Fruit fly (Drosophila melanogaster) whole organism, embryonic: ENCODE measurements around the gene Ldsdh1.

Experiments used
- CG12299 ChIP-seq: fragments of 200-800 bp; sonication (Bioruptor generic); optimal IDR thresholded peaks from 2 replicates; lab custom pipeline; 2018; ENCODE audit warnings: missing biosample characterization, mild to moderate bottlenecking, missing genetic modification characterization
- CG12659 ChIP-seq: fragments of 200-800 bp; sonication (Bioruptor generic); optimal IDR thresholded peaks from 3 replicates; lab custom pipeline; 2017; ENCODE audit warnings: mild to moderate bottlenecking, missing biosample characterization, missing genetic modification reagents, missing genetic modification characterization
- CG12769 ChIP-seq: fragments of 200-800 bp; sonication (Bioruptor generic); optimal IDR thresholded peaks from 2 replicates; lab custom pipeline; 2019; ENCODE audit warnings: missing biosample characterization, mild to moderate bottlenecking, missing genetic modification characterization, moderate library complexity
- CG13424 ChIP-seq: fragments of 200-800 bp; sonication (Bioruptor generic); optimal IDR thresholded peaks from 2 replicates; lab custom pipeline; 2019; ENCODE audit warnings: missing biosample characterization, mild to moderate bottlenecking, missing genetic modification characterization, moderate library complexity
- CG14710 ChIP-seq: fragments of 200-800 bp; sonication (Bioruptor generic); optimal IDR thresholded peaks from 3 replicates; lab custom pipeline; 2019; ENCODE audit warnings: missing biosample characterization, mild to moderate bottlenecking, missing genetic modification characterization, moderate library complexity
- CG1529 ChIP-seq: fragments of 200-800 bp; sonication (Bioruptor generic); optimal IDR thresholded peaks from 3 replicates; lab custom pipeline; 2018; ENCODE audit warnings: missing biosample characterization, missing genetic modification characterization
- CG17359 ChIP-seq: fragments of 200-800 bp; sonication (Bioruptor generic); optimal IDR thresholded peaks from 3 replicates; lab custom pipeline; 2018; ENCODE audit warnings: missing biosample characterization, mild to moderate bottlenecking, missing genetic modification characterization, moderate library complexity
- CG17361 ChIP-seq: fragments of 200-800 bp; sonication (Bioruptor generic); IDR thresholded peaks from 3 replicates; pipeline ENCODE4 v1.3.6; 2022; ENCODE audit warnings: missing biosample characterization, missing genetic modification characterization
- CG17385 ChIP-seq: fragments of 200-800 bp; sonication (Bioruptor generic); optimal IDR thresholded peaks from 3 replicates; lab custom pipeline; 2018; ENCODE audit warnings: missing biosample characterization, mild to moderate bottlenecking, missing genetic modification characterization
- CG2678 ChIP-seq: fragments of 200-800 bp; sonication (Bioruptor generic); optimal IDR thresholded peaks from 3 replicates; lab custom pipeline; 2019; ENCODE audit warnings: missing biosample characterization, mild to moderate bottlenecking, missing genetic modification characterization, moderate library complexity
- CG31365 ChIP-seq: fragments of 200-800 bp; sonication (Bioruptor generic); optimal IDR thresholded peaks from 2 replicates; lab custom pipeline; 2018; ENCODE audit warnings: missing biosample characterization, mild to moderate bottlenecking, missing genetic modification characterization
- CG3281 ChIP-seq: fragments of 200-800 bp; sonication (Bioruptor generic); optimal IDR thresholded peaks from 3 replicates; lab custom pipeline; 2017; ENCODE audit warnings: missing biosample characterization, mild to moderate bottlenecking, missing genetic modification characterization
- CG34422 ChIP-seq: fragments of 200-800 bp; sonication (Bioruptor generic); IDR thresholded peaks from 3 replicates; pipeline ENCODE4 v1.3.6; 2022; ENCODE audit warnings: missing biosample characterization, missing genetic modification characterization
- CG3838 ChIP-seq: fragments of 200-800 bp; sonication (Bioruptor generic); optimal IDR thresholded peaks from 3 replicates; lab custom pipeline; 2016; ENCODE audit warnings: missing biosample characterization, missing genetic modification characterization
- CG4617 ChIP-seq: fragments of 200-800 bp; sonication (Bioruptor generic); optimal IDR thresholded peaks from 3 replicates; lab custom pipeline; 2016; ENCODE audit warnings: missing biosample characterization, missing genetic modification characterization, borderline replicate concordance
- CG6689 ChIP-seq: fragments of 200-800 bp; sonication (Bioruptor generic); IDR thresholded peaks from 2 replicates; pipeline ENCODE4 v1.3.6; 2022; ENCODE audit warnings: missing biosample characterization, missing genetic modification characterization
- CG8359 ChIP-seq: fragments of 200-800 bp; sonication (Bioruptor generic); optimal IDR thresholded peaks from 2 replicates; lab custom pipeline; 2017; ENCODE audit warnings: missing biosample characterization, mild to moderate bottlenecking, missing genetic modification characterization, borderline replicate concordance
- CG8924 ChIP-seq: fragments of 200-800 bp; optimal IDR thresholded peaks from 3 replicates; lab custom pipeline; 2019; ENCODE audit warnings: missing biosample characterization, mild to moderate bottlenecking, missing genetic modification characterization, moderate library complexity
- CG9437 ChIP-seq: fragments of 200-800 bp; sonication (Bioruptor generic); optimal IDR thresholded peaks from 2 replicates; lab custom pipeline; 2018; ENCODE audit warnings: missing biosample characterization, mild to moderate bottlenecking, missing genetic modification characterization
- CG9797 ChIP-seq: fragments of 200-800 bp; sonication (Bioruptor generic); optimal IDR thresholded peaks from 3 replicates; lab custom pipeline; 2018; ENCODE audit warnings: missing biosample characterization, mild to moderate bottlenecking, missing genetic modification characterization
- CG9932 ChIP-seq: fragments of 200-800 bp; sonication (Bioruptor generic); IDR thresholded peaks from 2 replicates; pipeline ENCODE4 v1.3.6; 2022; ENCODE audit warnings: missing biosample characterization, missing genetic modification characterization
- CoRest ChIP-seq: fragments of 200-800 bp; sonication (Bioruptor generic); optimal IDR thresholded peaks from 3 replicates; lab custom pipeline; 2018; ENCODE audit warnings: missing biosample characterization, mild to moderate bottlenecking, missing genetic modification characterization, moderate library complexity
- D ChIP-seq, 2 experiments: fragments of 200-800 bp in 1 of 2; fragments of >200 bp in 1 of 2; sonication (Bioruptor generic) in 1 of 2; optimal IDR thresholded peaks; 2 replicates in 1 of 2; 3 replicates in 1 of 2; lab custom pipeline; 2017; ENCODE audit warnings: mild to moderate bottlenecking in 1 of 2, missing biosample characterization in 1 of 2, missing genetic modification characterization in 1 of 2, missing genetic modification reagents in 1 of 2
- D19A ChIP-seq: fragments of 200-800 bp; optimal IDR thresholded peaks from 3 replicates; lab custom pipeline; 2019; ENCODE audit warnings: missing biosample characterization, mild to moderate bottlenecking, missing genetic modification characterization, moderate library complexity
- Dfd ChIP-seq, 2 experiments: fragments of >200 bp; optimal IDR thresholded peaks; 2 replicates each; lab custom pipeline; 2017; ENCODE audit warnings: missing biosample characterization in 2 of 2, missing genetic modification characterization in 2 of 2
- Drgx ChIP-seq: fragments of 200-800 bp; sonication (Bioruptor generic); IDR thresholded peaks from 2 replicates; pipeline ENCODE4 v1.3.6; 2022; ENCODE audit warnings: missing biosample characterization, missing genetic modification characterization
- E2f2 ChIP-seq: fragments of 200-800 bp; sonication (Bioruptor generic); IDR thresholded peaks from 2 replicates; pipeline ENCODE4 v1.3.6; 2022; ENCODE audit warnings: missing biosample characterization, missing genetic modification characterization
- MESR4 ChIP-seq: fragments of 200-800 bp; sonication (Bioruptor generic); optimal IDR thresholded peaks from 2 replicates; lab custom pipeline; 2018; ENCODE audit warnings: missing biosample characterization, mild to moderate bottlenecking, missing genetic modification characterization, moderate library complexity
- Med ChIP-seq: fragments of 200-800 bp; sonication (Bioruptor generic); peaks from one replicate; lab custom pipeline; 2016; ENCODE audit warnings: missing biosample characterization, missing genetic modification characterization, mild to moderate bottlenecking, inconsistent platforms, moderate library complexity
- Ravus ChIP-seq: fragments of 200-800 bp; sonication (Bioruptor generic); IDR thresholded peaks from 2 replicates; pipeline ENCODE4 v1.3.6; 2022; ENCODE audit warnings: missing biosample characterization, missing genetic modification characterization
- Sry-δ ChIP-seq: fragments of 200-800 bp; sonication (Bioruptor generic); optimal IDR thresholded peaks from 2 replicates; lab custom pipeline; 2016; ENCODE audit warnings: missing biosample characterization, missing genetic modification characterization
- Ssrp ChIP-seq: fragments of 200-800 bp; sonication (Bioruptor generic); optimal IDR thresholded peaks from 2 replicates; lab custom pipeline; 2018; ENCODE audit warnings: missing biosample characterization, mild to moderate bottlenecking, missing genetic modification characterization, moderate library complexity
- Trl ChIP-seq, 3 experiments: fragments of >200 bp in 2 of 3; fragments of 200-800 bp in 1 of 3; sonication (Bioruptor generic) in 1 of 3; optimal IDR thresholded peaks; 2 replicates in 1 of 3; 3 replicates in 2 of 3; lab custom pipeline; 2016 to 2017; ENCODE audit warnings: missing biosample characterization in 1 of 3, missing genetic modification characterization in 1 of 3
- YL-1 ChIP-seq: fragments of 200-800 bp; sonication (Bioruptor generic); optimal IDR thresholded peaks from 3 replicates; lab custom pipeline; 2017; ENCODE audit warnings: missing biosample characterization, mild to moderate bottlenecking, missing genetic modification characterization
- bsh ChIP-seq, 2 experiments: fragments of 200-800 bp; sonication (Bioruptor generic); optimal IDR thresholded peaks; 2 replicates each; lab custom pipeline; 2017 to 2018; ENCODE audit warnings: mild to moderate bottlenecking in 2 of 2, missing biosample characterization in 2 of 2, missing genetic modification characterization in 2 of 2, moderate library complexity in 1 of 2
- cas ChIP-seq: fragments of 200-800 bp; sonication (Bioruptor generic); IDR thresholded peaks from 2 replicates; pipeline ENCODE4 v1.3.6; 2022; ENCODE audit warnings: missing biosample characterization, missing genetic modification characterization
- croc ChIP-seq: fragments of 200-800 bp; sonication (Bioruptor generic); conservative IDR thresholded peaks from 3 replicates; pipeline ENCODE4 v1.3.6; 2022; ENCODE audit warnings: missing biosample characterization, missing genetic modification characterization
- dysf ChIP-seq: fragments of 200-800 bp; sonication (Bioruptor generic); IDR thresholded peaks from 3 replicates; pipeline ENCODE4 v1.3.6; 2022; ENCODE audit warnings: missing biosample characterization, missing genetic modification characterization
- ems ChIP-seq: fragments of 200-800 bp; sonication (Bioruptor generic); optimal IDR thresholded peaks from 3 replicates; lab custom pipeline; 2016; ENCODE audit warnings: missing biosample characterization, missing genetic modification characterization
- eve ChIP-seq, 2 experiments: fragments of >200 bp; optimal IDR thresholded peaks; 2 replicates each; lab custom pipeline; 2017; ENCODE audit warnings: missing biosample characterization in 2 of 2, missing genetic modification characterization in 2 of 2
- fd102C ChIP-seq: fragments of 200-800 bp; sonication (Bioruptor generic); optimal IDR thresholded peaks from 2 replicates; lab custom pipeline; 2018; ENCODE audit warnings: missing biosample characterization, mild to moderate bottlenecking, missing genetic modification characterization, moderate library complexity
- gfzf ChIP-seq: fragments of 200-800 bp; sonication (Bioruptor generic); optimal IDR thresholded peaks from 2 replicates; lab custom pipeline; 2016; ENCODE audit warnings: missing biosample characterization, mild to moderate bottlenecking, missing genetic modification characterization, moderate library complexity
- pfk ChIP-seq: fragments of 200-800 bp; sonication (Bioruptor generic); optimal IDR thresholded peaks from 2 replicates; lab custom pipeline; 2018; ENCODE audit warnings: missing biosample characterization, mild to moderate bottlenecking, missing genetic modification characterization, moderate library complexity
- psq ChIP-seq: fragments of 200-800 bp; sonication (Bioruptor generic); optimal IDR thresholded peaks from 2 replicates; lab custom pipeline; 2017; ENCODE audit warnings: missing biosample characterization, missing genetic modification characterization
- sens ChIP-seq: fragments of 200-800 bp; sonication (Bioruptor generic); peaks from one replicate; lab custom pipeline; 2016; ENCODE audit warnings: missing biosample characterization, missing genetic modification characterization
- sr ChIP-seq: fragments of 200-800 bp; sonication (Bioruptor generic); IDR thresholded peaks from 3 replicates; pipeline ENCODE4 v1.3.6; 2022; ENCODE audit warnings: missing biosample characterization, missing genetic modification characterization
- unc-4 ChIP-seq: fragments of 200-800 bp; sonication (Bioruptor generic); IDR thresholded peaks from 2 replicates; pipeline ENCODE4 v1.3.6; 2022; ENCODE audit warnings: missing biosample characterization, missing genetic modification characterization; ENCODE audit not compliant: partially characterized antibody

Ldsdh1 gene

DNA sequence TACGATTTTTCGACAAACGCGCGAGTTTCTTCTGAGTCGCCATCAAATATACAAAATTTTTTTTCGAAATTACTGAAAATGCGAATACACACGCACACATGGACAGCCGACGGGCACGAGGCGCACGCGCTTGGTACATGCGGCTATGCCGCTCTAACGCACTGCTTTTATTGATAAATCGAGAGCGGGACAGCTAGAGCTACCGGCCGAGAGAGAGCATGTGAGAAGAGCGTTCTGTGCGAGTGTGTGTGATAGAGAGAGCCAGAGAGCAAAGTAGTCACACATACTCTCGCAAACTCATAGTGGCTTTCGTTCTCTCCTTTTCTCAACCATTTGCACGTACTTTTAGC is 20.5 kb downstream of the Ldsdh1 start (continued):
- TF ChIP-seq Med (GFP tag; lab: Kevin White, UChicago): peak; percentile 65
- TF ChIP-seq, all 482 proteins: peak for 52

DNA sequence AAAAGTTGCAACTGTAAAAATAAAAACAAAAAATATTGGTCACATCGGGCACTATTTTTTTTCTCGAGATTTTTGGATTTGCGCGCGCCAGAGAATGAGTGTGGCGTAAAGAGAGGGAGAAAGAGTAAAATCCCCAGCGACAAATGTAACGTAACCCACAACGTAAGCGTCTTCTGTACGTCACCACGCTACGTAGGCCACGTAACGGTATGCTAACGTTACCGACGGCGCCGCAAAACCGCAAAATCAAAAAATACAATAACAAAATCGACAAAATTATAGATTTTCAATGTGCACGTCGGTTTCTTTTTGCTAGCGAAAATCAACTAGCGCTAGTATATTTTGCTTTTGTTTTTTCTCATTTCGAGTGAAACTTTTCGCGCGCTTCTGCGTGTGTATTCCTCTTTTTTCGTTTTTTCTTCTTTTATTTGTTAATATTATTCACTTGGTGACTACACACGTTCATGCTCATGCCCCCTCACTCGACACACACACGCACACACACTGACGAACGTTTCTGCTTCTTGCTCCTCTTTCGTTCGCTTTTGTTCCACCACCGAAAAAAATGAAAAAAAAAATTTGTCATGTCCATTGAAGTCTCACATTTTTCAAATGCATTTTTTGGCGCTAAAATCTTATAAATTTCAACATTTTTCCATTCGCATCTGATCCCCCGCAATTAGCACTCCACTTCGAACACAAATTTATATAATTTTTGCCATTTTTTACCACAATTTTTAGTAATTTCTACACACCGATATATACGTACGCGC is 21.1 kb downstream of the Ldsdh1 start:
- TF ChIP-seq MESR4 (peak; percentile 11), CoRest (tag; lab: Kevin White, UChicago) (peak; percentile 11), dysf (GFP tag; lab: Robert Waterston, UW) (no peak), CG8924 (peak; percentile 56), CG3281 (GFP tag; lab: Kevin White, UChicago) (peak; percentile 0), CG9437 (GFP tag; lab: Kevin White, UChicago) (peak; percentile 99), unc-4 (0 out of 2 replicates have a peak, but pooled peaks have one; percentile 24), D (optimal IDR thresholded peaks at IDR 0.05; lab: Kevin White, UChicago) (no peak), D (GFP tag; optimal IDR thresholded peaks at IDR 0.05; lab: Kevin White, UChicago) (peak; percentile 3), Med (GFP tag; lab: Kevin White, UChicago) (peak; percentile 68), Dfd (GFP tag; optimal IDR thresholded peaks at IDR 0.05; lab: Kevin White, UChicago) (no peak), Ssrp (no peak), CG2678 (tag; lab: Kevin White, UChicago) (peak; percentile 21), YL-1 (GFP tag; lab: Kevin White, UChicago) (peak; percentile 42), CG17359 (tag; lab: Kevin White, UChicago) (peak; percentile 22), CG17385 (GFP tag; lab: Kevin White, UChicago) (peak; percentile 92), D19A (peak; percentile 31), psq (GFP tag; lab: Kevin White, UChicago) (peak; percentile 20), CG17361 (GFP tag; lab: Robert Waterston, UW) (0 out of 3 replicates have a peak, but pooled peaks have one; percentile 7), cas (GFP tag; lab: Robert Waterston, UW) (no peak), eve (GFP tag; optimal IDR thresholded peaks at IDR 0.05; lab: Kevin White, UChicago) (peak in 1 of 2 experiments; percentile 29), Trl (optimal IDR thresholded peaks at IDR 0.05; lab: Kevin White, UChicago) (peak; percentile 40 to 47), Trl (GFP tag; optimal IDR thresholded peaks at IDR 0.05; lab: Kevin White, UChicago) (no peak), CG6689 (GFP tag; lab: Robert Waterston, UW) (no peak), bsh (GFP tag; optimal IDR thresholded peaks at IDR 0.05; lab: Kevin White, UChicago) (peak in 1 of 2 experiments; percentile 6), E2f2 (GFP tag; lab: Robert Waterston, UW) (peak; percentile 46), Ravus (GFP tag; lab: Robert Waterston, UW) (no peak), CG13424 (tag; lab: Kevin White, UChicago) (peak; percentile 7), sens (peak; percentile 42), CG12299 (tag; lab: Kevin White, UChicago) (peak; percentile 8), CG14710 (tag; lab: Kevin White, UChicago) (no peak), Drgx (GFP tag; lab: Robert Waterston, UW) (0 out of 2 replicates have a peak, but pooled peaks have one; percentile 19), CG34422 (peak; percentile 40; the same call in 1 of the 3 replicates), CG12659 (GFP tag; lab: Kevin White, UChicago) (peak; percentile 28)

DNA sequence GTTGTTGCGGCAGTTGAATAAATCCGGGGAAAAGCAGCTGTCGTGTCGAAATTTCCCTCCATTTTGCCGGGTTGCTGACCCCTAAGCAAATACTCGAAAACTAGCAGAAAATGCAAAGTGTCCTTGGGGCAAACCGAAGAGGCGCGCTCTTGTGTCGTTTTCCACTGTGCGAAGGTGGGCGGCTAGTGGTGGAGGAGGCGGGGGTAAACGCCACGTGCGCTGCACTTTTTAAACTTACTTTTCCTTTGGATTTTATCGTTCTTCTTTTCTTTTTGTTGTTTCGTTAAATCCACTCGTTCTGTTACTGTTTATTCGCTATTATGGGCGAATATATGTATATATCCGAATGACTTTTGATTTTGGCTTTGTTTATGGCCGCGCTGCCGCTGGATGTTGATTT is 21.8 kb downstream of the Ldsdh1 start:
- no peak for TF ChIP-seq CG9932 (GFP tag; lab: Robert Waterston, UW)
- no peak for TF ChIP-seq gfzf (GFP tag; lab: Kevin White, UChicago)
- no peak for TF ChIP-seq CG9797 (GFP tag; lab: Kevin White, UChicago)
- TF ChIP-seq CG3838 (GFP tag; lab: Kevin White, UChicago): no peak
- TF ChIP-seq Sry-δ (GFP tag; lab: Kevin White, UChicago): no peak
- TF ChIP-seq CG8359 (GFP tag; lab: Kevin White, UChicago): no peak
- no peak for TF ChIP-seq CG1529 (GFP tag; lab: Kevin White, UChicago)
- no peak for TF ChIP-seq fd102C (GFP tag; lab: Kevin White, UChicago)
- no peak for TF ChIP-seq croc
- TF ChIP-seq CG4617 (GFP tag; lab: Kevin White, UChicago): no peak
- peak; percentile 26; the same call in 1 of the 3 replicates for TF ChIP-seq sr
- no peak for TF ChIP-seq ems (GFP tag; lab: Kevin White, UChicago)
- no peak for TF ChIP-seq CG31365
- TF ChIP-seq pfk (GFP tag; lab: Kevin White, UChicago): no peak
- no peak for TF ChIP-seq CG12769
